Fruit fly (Drosophila melanogaster) whole organism, embryonic: Measurements from ENCODE around the gene CG34160.

Experiments
- Antp ChIP-seq: fragments of 200-800 bp; sonication (Bioruptor generic); optimal IDR thresholded peaks from 3 replicates; lab custom pipeline; 2016; ENCODE audit warnings: missing biosample characterization, missing genetic modification characterization
- Bgb ChIP-seq: fragments of 200-800 bp; sonication (Bioruptor generic); IDR thresholded peaks from 2 replicates; pipeline ENCODE4 v1.3.6; 2022; ENCODE audit warnings: missing biosample characterization, missing genetic modification characterization; ENCODE audit not compliant: partially characterized antibody
- CG10959 ChIP-seq: fragments of 200-800 bp; sonication (Bioruptor generic); IDR thresholded peaks from 2 replicates; pipeline ENCODE4 v1.3.6; 2022; ENCODE audit warnings: missing biosample characterization, missing genetic modification characterization
- CG11456 ChIP-seq: fragments of 200-800 bp; sonication (Bioruptor generic); IDR thresholded peaks from 3 replicates; pipeline ENCODE4 v1.3.6; 2022; ENCODE audit warnings: missing biosample characterization, missing genetic modification characterization
- CG11695 ChIP-seq: fragments of 200-800 bp; sonication (Bioruptor generic); IDR thresholded peaks from 3 replicates; pipeline ENCODE4 v1.3.6; 2022; ENCODE audit warnings: missing biosample characterization, missing genetic modification characterization
- CG11696 ChIP-seq: fragments of 200-800 bp; sonication (Bioruptor generic); IDR thresholded peaks from 2 replicates; pipeline ENCODE4 v1.3.6; 2022; ENCODE audit warnings: missing biosample characterization, missing genetic modification characterization
- CG12155 ChIP-seq: fragments of 200-800 bp; sonication (Bioruptor generic); optimal IDR thresholded peaks from 3 replicates; lab custom pipeline; 2016; ENCODE audit warnings: missing biosample characterization, missing genetic modification characterization
- CG12391 ChIP-seq: fragments of 200-800 bp; sonication (Bioruptor generic); optimal IDR thresholded peaks from 3 replicates; lab custom pipeline; 2018; ENCODE audit warnings: missing biosample characterization, mild to moderate bottlenecking, missing genetic modification characterization, moderate library complexity
- CG13775 ChIP-seq: fragments of 200-800 bp; sonication (Bioruptor generic); optimal IDR thresholded peaks from 3 replicates; lab custom pipeline; 2017; ENCODE audit warnings: missing biosample characterization, mild to moderate bottlenecking, missing genetic modification characterization
- CG14965 ChIP-seq: fragments of 200-800 bp; sonication (Bioruptor generic); optimal IDR thresholded peaks from 2 replicates; lab custom pipeline; 2016; ENCODE audit warnings: missing biosample characterization, missing genetic modification characterization, borderline replicate concordance
- CG17568 ChIP-seq: fragments of 200-800 bp; sonication (Bioruptor generic); optimal IDR thresholded peaks from 2 replicates; lab custom pipeline; 2018; ENCODE audit warnings: missing biosample characterization, mild to moderate bottlenecking, missing genetic modification characterization, moderate library complexity
- CG2712 ChIP-seq: fragments of 200-800 bp; optimal IDR thresholded peaks from 3 replicates; lab custom pipeline; 2019; ENCODE audit warnings: missing biosample characterization, mild to moderate bottlenecking, missing genetic modification characterization, moderate library complexity
- CG30020 ChIP-seq: fragments of 200-800 bp; optimal IDR thresholded peaks from 2 replicates; lab custom pipeline; 2019; ENCODE audit warnings: missing biosample characterization, mild to moderate bottlenecking, missing genetic modification characterization, moderate library complexity
- CG31224 ChIP-seq: fragments of 200-800 bp; sonication (Bioruptor generic); IDR thresholded peaks from 2 replicates; pipeline ENCODE4 v1.3.6; 2022; ENCODE audit warnings: missing biosample characterization, missing genetic modification characterization
- CG4707 ChIP-seq: fragments of 200-800 bp; sonication (Bioruptor generic); optimal IDR thresholded peaks from 2 replicates; lab custom pipeline; 2018; ENCODE audit warnings: missing biosample characterization, mild to moderate bottlenecking, missing genetic modification characterization, moderate library complexity
- CG6765 ChIP-seq: fragments of 200-800 bp; sonication (Bioruptor generic); optimal IDR thresholded peaks from 3 replicates; lab custom pipeline; 2017; ENCODE audit warnings: missing biosample characterization, mild to moderate bottlenecking, missing genetic modification characterization
- CG7745 ChIP-seq: fragments of 200-800 bp; sonication (Bioruptor generic); optimal IDR thresholded peaks from 2 replicates; lab custom pipeline; 2018; ENCODE audit warnings: missing biosample characterization, mild to moderate bottlenecking, missing genetic modification characterization, moderate library complexity
- CG8359 ChIP-seq: fragments of 200-800 bp; sonication (Bioruptor generic); optimal IDR thresholded peaks from 2 replicates; lab custom pipeline; 2017; ENCODE audit warnings: missing biosample characterization, mild to moderate bottlenecking, missing genetic modification characterization, borderline replicate concordance
- CG8478 ChIP-seq: fragments of >200 bp; optimal IDR thresholded peaks from 2 replicates; lab custom pipeline; 2018
- CG8944 ChIP-seq: fragments of 200-800 bp; sonication (Bioruptor generic); optimal IDR thresholded peaks from 3 replicates; lab custom pipeline; 2016; ENCODE audit warnings: missing biosample characterization, missing genetic modification characterization
- CG9609 ChIP-seq: fragments of 200-800 bp; sonication (Bioruptor generic); optimal IDR thresholded peaks from 3 replicates; lab custom pipeline; 2016; ENCODE audit warnings: missing biosample characterization, missing genetic modification characterization
- D19A ChIP-seq: fragments of 200-800 bp; optimal IDR thresholded peaks from 3 replicates; lab custom pipeline; 2019; ENCODE audit warnings: missing biosample characterization, mild to moderate bottlenecking, missing genetic modification characterization, moderate library complexity
- Dek ChIP-seq: fragments of 200-800 bp; sonication (Bioruptor generic); optimal IDR thresholded peaks from 3 replicates; lab custom pipeline; 2019; ENCODE audit warnings: missing biosample characterization, mild to moderate bottlenecking, missing genetic modification characterization, moderate library complexity
- Drgx ChIP-seq: fragments of 200-800 bp; sonication (Bioruptor generic); IDR thresholded peaks from 2 replicates; pipeline ENCODE4 v1.3.6; 2022; ENCODE audit warnings: missing biosample characterization, missing genetic modification characterization
- ERR ChIP-seq: fragments of 200-800 bp; sonication (Bioruptor generic); optimal IDR thresholded peaks from 2 replicates; lab custom pipeline; 2016; ENCODE audit warnings: missing biosample characterization, missing genetic modification characterization
- HLH4C ChIP-seq: fragments of 200-800 bp; sonication (Bioruptor generic); IDR thresholded peaks from 3 replicates; pipeline ENCODE4 v1.3.6; 2022; ENCODE audit warnings: missing biosample characterization, missing genetic modification characterization; ENCODE audit not compliant: partially characterized antibody
- HmgZ ChIP-seq: fragments of 200-800 bp; sonication (Bioruptor generic); optimal IDR thresholded peaks from 2 replicates; lab custom pipeline; 2018; ENCODE audit warnings: missing biosample characterization, mild to moderate bottlenecking, missing genetic modification characterization
- Lpt ChIP-seq: fragments of >200 bp; optimal IDR thresholded peaks from 2 replicates; lab custom pipeline; 2018; ENCODE audit warnings: missing biosample characterization, missing genetic modification characterization
- Mes4 ChIP-seq: fragments of 200-800 bp; sonication (Bioruptor generic); optimal IDR thresholded peaks from 2 replicates; lab custom pipeline; 2016; ENCODE audit warnings: missing biosample characterization, missing genetic modification characterization
- NC2α ChIP-seq: fragments of 200-800 bp; sonication (Bioruptor generic); optimal IDR thresholded peaks from 2 replicates; lab custom pipeline; 2016; ENCODE audit warnings: missing biosample characterization, missing genetic modification characterization
- Nf-YA ChIP-seq: fragments of 200-800 bp; sonication (Bioruptor generic); IDR thresholded peaks from 2 replicates; pipeline ENCODE4 v1.3.6; 2022; ENCODE audit warnings: missing biosample characterization, missing genetic modification characterization
- Ravus ChIP-seq: fragments of 200-800 bp; sonication (Bioruptor generic); IDR thresholded peaks from 2 replicates; pipeline ENCODE4 v1.3.6; 2022; ENCODE audit warnings: missing biosample characterization, missing genetic modification characterization
- Side ChIP-seq: fragments of 200-800 bp; sonication (Bioruptor generic); optimal IDR thresholded peaks from 2 replicates; lab custom pipeline; 2016; ENCODE audit warnings: missing biosample characterization, missing genetic modification characterization
- Six4 ChIP-seq: fragments of 200-800 bp; sonication (Bioruptor generic); optimal IDR thresholded peaks from 2 replicates; lab custom pipeline; 2016; ENCODE audit warnings: missing biosample characterization, missing genetic modification characterization
- Taf1 ChIP-seq: fragments of 200-800 bp; sonication (Bioruptor generic); IDR thresholded peaks from 2 replicates; pipeline ENCODE4 v1.3.6; 2022; ENCODE audit warnings: missing biosample characterization, missing genetic modification characterization
- bowl ChIP-seq: fragments of 200-800 bp; sonication (Bioruptor generic); IDR thresholded peaks from 2 replicates; pipeline ENCODE4 v1.3.6; 2022; ENCODE audit warnings: missing biosample characterization, missing genetic modification characterization
- crp ChIP-seq, 2 experiments: fragments of 200-800 bp; sonication (Bioruptor generic); optimal IDR thresholded peaks; 2 replicates in 1 of 2; 3 replicates in 1 of 2; lab custom pipeline; 2017; ENCODE audit warnings: missing biosample characterization in 2 of 2, missing genetic modification characterization in 2 of 2, mild to moderate bottlenecking in 1 of 2, moderate library complexity in 1 of 2
- gem ChIP-seq: fragments of 200-800 bp; sonication (Bioruptor generic); optimal IDR thresholded peaks from 2 replicates; lab custom pipeline; 2019; ENCODE audit warnings: missing biosample characterization, mild to moderate bottlenecking, missing genetic modification characterization, moderate library complexity
- gsb ChIP-seq: fragments of 200-800 bp; sonication (Bioruptor generic); IDR thresholded peaks from 2 replicates; pipeline ENCODE4 v1.3.6; 2022; ENCODE audit warnings: missing biosample characterization, missing genetic modification characterization
- her ChIP-seq: fragments of 200-800 bp; sonication (Bioruptor generic); optimal IDR thresholded peaks from 2 replicates; lab custom pipeline; 2016; ENCODE audit warnings: missing biosample characterization, missing genetic modification characterization
- hkb ChIP-seq, 2 experiments: fragments of 200-800 bp in 1 of 2; fragments of >200 bp in 1 of 2; sonication (Bioruptor generic) in 1 of 2; IDR thresholded peaks in 1 of 2; optimal IDR thresholded peaks in 1 of 2; 2 replicates each; pipeline versions ENCODE4 v1.3.6 to Lab custom; 2017 to 2022; ENCODE audit warnings: missing biosample characterization in 1 of 2, missing genetic modification characterization in 1 of 2
- jigr1 ChIP-seq: fragments of 200-800 bp; sonication (Bioruptor generic); IDR thresholded peaks from 3 replicates; pipeline ENCODE4 v1.3.6; 2022; ENCODE audit warnings: missing biosample characterization, missing genetic modification characterization
- nmo ChIP-seq: fragments of 200-800 bp; sonication (Bioruptor generic); optimal IDR thresholded peaks from 2 replicates; lab custom pipeline; 2018; ENCODE audit warnings: missing biosample characterization, mild to moderate bottlenecking, missing genetic modification characterization, moderate library complexity
- org-1 ChIP-seq: fragments of 200-800 bp; sonication (Bioruptor generic); optimal IDR thresholded peaks from 2 replicates; lab custom pipeline; 2017; ENCODE audit warnings: missing biosample characterization, missing genetic modification characterization
- pho ChIP-seq: fragments of 200-800 bp; sonication (Bioruptor generic); optimal IDR thresholded peaks from 2 replicates; lab custom pipeline; 2016; ENCODE audit warnings: missing biosample characterization, missing genetic modification characterization
- pros ChIP-seq: fragments of 200-800 bp; sonication (Bioruptor generic); optimal IDR thresholded peaks from 3 replicates; lab custom pipeline; 2019; ENCODE audit warnings: missing biosample characterization, mild to moderate bottlenecking, missing genetic modification characterization, moderate library complexity
- sisA ChIP-seq: fragments of 200-800 bp; sonication (Bioruptor generic); IDR thresholded peaks from 2 replicates; pipeline ENCODE4 v1.3.6; 2022; ENCODE audit warnings: missing biosample characterization, missing genetic modification characterization
- slp2 ChIP-seq: fragments of 200-800 bp; sonication (Bioruptor generic); optimal IDR thresholded peaks from 2 replicates; lab custom pipeline; 2016; ENCODE audit warnings: missing biosample characterization, missing genetic modification characterization
- tll ChIP-seq, 2 experiments: fragments of 200-800 bp in 1 of 2; fragments of >200 bp in 1 of 2; sonication (Bioruptor generic) in 1 of 2; optimal IDR thresholded peaks; 2 replicates each; lab custom pipeline; 2017 to 2019; ENCODE audit warnings: missing biosample characterization in 2 of 2, missing genetic modification characterization in 2 of 2, mild to moderate bottlenecking in 1 of 2, moderate library complexity in 1 of 2
- twi ChIP-seq: fragments of 200-800 bp; optimal IDR thresholded peaks from 2 replicates; lab custom pipeline; 2019; ENCODE audit warnings: missing biosample characterization, mild to moderate bottlenecking, missing genetic modification characterization, moderate library complexity

CG34160 gene

dm6 chr2L:10614660-10615479, 35.3 kb downstream of the CG34160 start (continued):
- TF ChIP-seq CG10959 = no peak
- no peak for TF ChIP-seq Side
- no peak for TF ChIP-seq CG11695 (GFP tag; lab: Robert Waterston, UW)
- TF ChIP-seq Nf-YA (GFP tag; lab: Robert Waterston, UW) = no peak
- no peak for TF ChIP-seq her (GFP tag; lab: Kevin White, UChicago)
- TF ChIP-seq CG11456 (GFP tag; lab: Robert Waterston, UW) = no peak
- TF ChIP-seq tll (GFP tag; optimal IDR thresholded peaks at IDR 0.05; lab: Kevin White, UChicago) = no peak
- no peak for TF ChIP-seq Ravus (GFP tag; lab: Robert Waterston, UW)
- no peak for TF ChIP-seq CG8478 (lab: Kevin White, UChicago)
- no peak for TF ChIP-seq pros (GFP tag; lab: Kevin White, UChicago)
- peak; percentile 41 for TF ChIP-seq twi (tag; lab: Kevin White, UChicago)
- TF ChIP-seq ERR (GFP tag; lab: Kevin White, UChicago) = no peak
- TF ChIP-seq CG2712 = no peak
- TF ChIP-seq Antp (GFP tag; lab: Kevin White, UChicago) = peak; percentile 28
- TF ChIP-seq CG17568 (GFP tag; lab: Kevin White, UChicago) = no peak
- TF ChIP-seq CG7745 (tag; lab: Kevin White, UChicago) = no peak
- TF ChIP-seq nmo (GFP tag; lab: Kevin White, UChicago) = no peak
- no peak for TF ChIP-seq pho (GFP tag; lab: Kevin White, UChicago)
- TF ChIP-seq hkb (optimal IDR thresholded peaks at IDR 0.05; lab: Kevin White, UChicago) = no peak
- 0 out of 2 replicates have a peak, but pooled peaks have one; percentile 33 for TF ChIP-seq hkb (GFP tag; IDR thresholded peaks at IDR 0.05; lab: Robert Waterston, UW)
- no peak for TF ChIP-seq Taf1 (GFP tag; lab: Robert Waterston, UW)
- TF ChIP-seq CG11696 (GFP tag; lab: Robert Waterston, UW) = no peak
- no peak for TF ChIP-seq CG6765 (GFP tag; lab: Kevin White, UChicago)
- TF ChIP-seq CG31224 (GFP tag; lab: Robert Waterston, UW) = no peak
- TF ChIP-seq CG4707 (GFP tag; lab: Kevin White, UChicago) = no peak
- TF ChIP-seq Bgb = no peak
- TF ChIP-seq Dek (tag; lab: Kevin White, UChicago) = no peak
- TF ChIP-seq gsb (GFP tag; lab: Robert Waterston, UW) = no peak
- TF ChIP-seq Lpt (GFP tag; lab: Kevin White, UChicago) = no peak
- no peak for TF ChIP-seq crp (GFP tag; optimal IDR thresholded peaks at IDR 0.05; lab: Kevin White, UChicago)
- no peak for TF ChIP-seq HmgZ (tag; lab: Kevin White, UChicago)
- peak; percentile 27 for TF ChIP-seq gem (tag; lab: Kevin White, UChicago)
- TF ChIP-seq D19A (tag; lab: Kevin White, UChicago) = peak; percentile 16
- TF ChIP-seq CG13775 (GFP tag; lab: Kevin White, UChicago) = no peak
- TF ChIP-seq CG12155 = no peak
- TF ChIP-seq CG8359 (GFP tag; lab: Kevin White, UChicago) = no peak
- TF ChIP-seq NC2α (GFP tag; lab: Kevin White, UChicago) = no peak
- TF ChIP-seq sisA (GFP tag; lab: Robert Waterston, UW) = no peak
- peak; percentile 18 for TF ChIP-seq Mes4
- no peak for TF ChIP-seq HLH4C (GFP tag; lab: Robert Waterston, UW)
- no peak for TF ChIP-seq bowl
- no peak for TF ChIP-seq CG9609 (GFP tag; lab: Kevin White, UChicago)
- no peak for TF ChIP-seq Drgx
- no peak for TF ChIP-seq CG8944 (GFP tag; lab: Kevin White, UChicago)
- TF ChIP-seq slp2 (GFP tag; lab: Kevin White, UChicago) = no peak
- no peak for TF ChIP-seq CG30020 (tag; lab: Kevin White, UChicago)
- peak; percentile 96 for TF ChIP-seq CG14965 (GFP tag; lab: Kevin White, UChicago)
- TF ChIP-seq Six4 (GFP tag; lab: Kevin White, UChicago) = no peak
- no peak for TF ChIP-seq org-1 (GFP tag; lab: Kevin White, UChicago)
- TF ChIP-seq CG12391 (tag; lab: Kevin White, UChicago) = no peak
- TF ChIP-seq jigr1 (GFP tag; lab: Robert Waterston, UW) = no peak
